Worm (Caenorhabditis elegans) whole organism, mixed stage, embryonic: ENCODE results near the gene let-99.

Experiments used
- ceh-39 ChIP-seq: fragments of 150-350 bp; optimal IDR thresholded peaks from 2 replicates; lab custom pipeline; 2014; ENCODE audit warnings: missing biosample characterization, missing genetic modification characterization
- cnd-1 ChIP-seq: fragments of 200-800 bp; sonication (Bioruptor generic); optimal IDR thresholded peaks from 2 replicates; lab custom pipeline; 2018; ENCODE audit warnings: mild to moderate bottlenecking, missing genetic modification characterization, missing compliant biosample characterization
- elt-1 ChIP-seq: sonication (generic microtip); optimal IDR thresholded peaks from 2 replicates; lab custom pipeline; 2017; ENCODE audit warnings: missing genetic modification characterization, mild to moderate bottlenecking, missing compliant biosample characterization, antibody characterized with exemption, moderate library complexity, borderline replicate concordance; ENCODE audit not compliant: insufficient read depth
- elt-3 ChIP-seq: fragments of 150-350 bp; optimal IDR thresholded peaks from 2 replicates; lab custom pipeline; 2014; ENCODE audit warnings: missing biosample characterization, missing genetic modification characterization
- lin-13 ChIP-seq: fragments of 150-350 bp; optimal IDR thresholded peaks from 2 replicates; lab custom pipeline; 2014; ENCODE audit warnings: missing biosample characterization, missing genetic modification characterization
- mab-5 ChIP-seq: fragments of 150-350 bp; optimal IDR thresholded peaks from 2 replicates; lab custom pipeline; 2014; ENCODE audit warnings: missing biosample characterization, missing genetic modification characterization
- mep-1 ChIP-seq: fragments of 150-350 bp; optimal IDR thresholded peaks from 2 replicates; lab custom pipeline; 2017; ENCODE audit warnings: missing biosample characterization, missing genetic modification reagents, missing genetic modification characterization, inconsistent platforms
- nhr-12 ChIP-seq: fragments of 150-350 bp; optimal IDR thresholded peaks from 2 replicates; lab custom pipeline; 2014; ENCODE audit warnings: missing biosample characterization, missing genetic modification characterization
- nhr-2 ChIP-seq: fragments of 150-350 bp; optimal IDR thresholded peaks from 2 replicates; lab custom pipeline; 2014; ENCODE audit warnings: missing biosample characterization, missing genetic modification characterization
- nhr-76 ChIP-seq: sonication (generic microtip); optimal IDR thresholded peaks from 2 replicates; lab custom pipeline; 2017; ENCODE audit warnings: missing biosample characterization, missing genetic modification characterization
- pha-4 ChIP-seq: fragments of 150-350 bp; optimal IDR thresholded peaks from 2 replicates; lab custom pipeline; 2018; ENCODE audit warnings: missing biosample characterization, missing genetic modification reagents, missing genetic modification characterization
- sptf-1 ChIP-seq: sonication (generic microtip); optimal IDR thresholded peaks from 2 replicates; lab custom pipeline; 2017; ENCODE audit warnings: mild to moderate bottlenecking, missing genetic modification characterization, moderate library complexity, missing compliant biosample characterization
- unc-39 ChIP-seq: fragments of 150-350 bp; optimal IDR thresholded peaks from 2 replicates; lab custom pipeline; 2014; ENCODE audit warnings: missing biosample characterization, missing genetic modification characterization
- ztf-11 ChIP-seq: fragments of 150-350 bp; optimal IDR thresholded peaks from 2 replicates; lab custom pipeline; 2014; ENCODE audit warnings: missing biosample characterization, missing genetic modification characterization

- TF ChIP-seq nhr-12 (tag; lab: Kevin White, UChicago) (no peak), unc-39 (tag; lab: Kevin White, UChicago) (no peak), elt-1 (tag; lab: Kevin White, UChicago) (no peak), nhr-76 (tag; lab: Kevin White, UChicago) (no peak), lin-13 (tag; lab: Kevin White, UChicago) (no peak), ztf-11 (tag; lab: Kevin White, UChicago) (no peak), elt-3 (tag; lab: Kevin White, UChicago) (no peak), nhr-2 (tag; lab: Kevin White, UChicago) (no peak), mep-1 (tag; lab: Kevin White, UChicago) (no peak), mab-5 (tag; lab: Kevin White, UChicago) (no peak), pha-4 (tag; lab: Kevin White, UChicago) (no peak), ceh-39 (tag; lab: Kevin White, UChicago) (no peak), cnd-1 (tag; lab: Kevin White, UChicago) (no peak), sptf-1 (tag; lab: Kevin White, UChicago) (no peak)
These were observed 19.8 kb upstream of the let-99 start, which contains the start of gene ipmk-1 for ce11 chrIV:12547824-12548223.
